Worm (Caenorhabditis elegans): ENCODE measurements around the gene math-48.
"Not testable (repeated sequence)": the region's sequence is repeated elsewhere in the genome, so short reads cannot be mapped to it uniquely, and the experiment has no call there.

The math-48 gene

DNA sequence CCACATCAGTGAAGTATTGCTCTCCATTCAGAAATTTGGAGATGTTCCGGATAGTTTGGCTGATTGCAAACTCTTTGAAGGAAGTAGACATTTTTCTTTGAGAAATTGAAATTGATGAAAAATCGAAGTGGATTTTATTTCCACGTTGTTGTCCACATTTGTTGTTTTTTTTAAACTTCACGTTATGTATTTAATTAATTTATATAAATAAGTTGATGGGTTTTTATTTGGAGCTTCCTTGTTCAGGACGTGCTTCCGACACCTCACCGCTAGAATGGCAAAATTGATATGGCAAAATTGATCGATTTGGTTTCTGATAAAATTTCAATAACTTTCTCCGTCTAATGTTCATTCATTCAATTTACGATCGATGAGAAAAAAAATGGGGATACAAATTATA lies at the start of gene math-48:
TSS of gene math-48 (minus strand) at position 101 of the 400 bp plus-strand sequence.
- no peak for TF ChIP-seq unc-62 (GFP tag; optimal IDR thresholded peaks at IDR 0.05)

DNA sequence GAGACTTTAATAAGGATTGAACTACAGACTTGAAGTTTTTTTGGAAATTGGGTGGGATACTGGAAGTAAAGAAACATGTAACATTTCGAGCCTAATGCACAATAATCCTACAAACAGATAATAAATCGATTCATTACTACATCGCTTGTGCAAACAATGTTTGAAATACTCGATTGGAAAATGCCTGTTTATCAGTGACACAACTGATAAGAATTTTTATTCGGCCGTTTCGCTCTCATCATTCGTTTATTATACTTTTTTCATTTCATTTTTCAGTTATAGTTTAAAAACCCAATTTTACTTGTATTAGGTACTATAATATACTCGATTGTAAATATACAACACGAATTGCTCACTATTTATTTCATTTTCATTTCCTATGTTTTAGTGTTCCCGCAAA lies 49.4 kb upstream of the math-48 start:
- no peak for TF ChIP-seq unc-62 (GFP tag; optimal IDR thresholded peaks at IDR 0.05)

DNA sequence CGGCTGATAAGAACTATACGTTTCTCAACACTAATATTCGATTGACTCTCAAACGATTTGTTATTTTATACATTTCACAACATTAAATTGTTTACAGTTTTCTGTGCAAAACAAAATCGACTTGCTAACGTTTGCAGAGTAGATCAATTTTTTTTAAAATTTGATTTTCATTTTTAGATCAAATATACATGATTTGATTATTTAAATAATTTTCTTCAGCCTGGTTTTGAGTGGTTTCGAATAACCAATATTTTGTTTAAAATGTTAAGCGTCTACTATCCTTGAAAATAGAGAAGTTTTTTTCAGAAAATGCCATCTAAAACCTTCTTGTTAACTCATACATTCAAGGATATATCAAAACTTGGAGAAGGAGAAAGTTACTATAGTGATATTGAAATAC lies 47.4 kb upstream of the math-48 start, which contains the start of gene math-21:
TSS of gene math-21 (plus strand) at position 301 of the 400 bp plus-strand sequence.
- no peak for TF ChIP-seq unc-62 (GFP tag; optimal IDR thresholded peaks at IDR 0.05)

DNA sequence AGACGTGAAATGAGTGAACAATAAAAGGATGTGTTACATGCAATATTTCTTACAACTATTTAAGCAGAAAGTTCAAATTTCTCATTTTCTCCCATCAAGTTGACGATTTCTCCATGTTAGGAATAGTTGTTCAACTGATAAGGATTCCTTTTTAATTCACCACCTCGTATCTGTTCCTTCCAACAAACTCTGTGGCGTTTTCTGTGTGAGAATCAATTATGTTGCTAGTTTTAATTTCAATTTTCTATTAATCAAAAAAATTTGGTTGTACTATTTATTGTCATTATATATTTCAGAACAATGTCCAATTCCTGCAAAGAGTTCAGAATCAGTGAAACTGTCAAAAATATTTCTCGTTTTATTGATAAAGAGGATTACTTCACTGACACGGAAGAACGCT lies 42.7 kb upstream of the math-48 start, which contains the start of gene math-44:
TSS of gene math-44 (plus strand) at position 301 of the 400 bp plus-strand sequence.
- TF ChIP-seq unc-62 (GFP tag; optimal IDR thresholded peaks at IDR 0.05): no peak

DNA sequence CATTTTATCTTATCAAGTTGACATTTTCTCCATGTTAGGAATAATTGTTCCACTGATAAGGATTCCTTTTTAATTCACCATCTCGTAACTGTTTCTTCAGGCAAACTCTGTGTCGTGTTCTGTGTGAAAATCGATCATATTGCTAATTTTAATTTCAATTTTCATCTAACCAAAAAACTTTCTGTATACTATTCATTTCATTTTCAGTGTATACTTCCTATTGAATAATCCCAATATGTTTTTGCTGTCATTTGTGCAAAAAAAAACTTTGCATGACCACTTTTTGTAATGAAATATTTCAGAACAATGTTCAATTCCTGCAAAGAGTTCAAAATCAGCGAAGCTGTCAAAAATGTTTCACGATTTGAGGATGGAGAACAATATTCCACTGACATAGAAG lies 40.7 kb upstream of the math-48 start, which contains the start of gene Y16E11A.4:
TSS of gene Y16E11A.4 (plus strand) at position 301 of the 400 bp plus-strand sequence.
- TF ChIP-seq unc-62 (GFP tag; optimal IDR thresholded peaks at IDR 0.05): no peak

DNA sequence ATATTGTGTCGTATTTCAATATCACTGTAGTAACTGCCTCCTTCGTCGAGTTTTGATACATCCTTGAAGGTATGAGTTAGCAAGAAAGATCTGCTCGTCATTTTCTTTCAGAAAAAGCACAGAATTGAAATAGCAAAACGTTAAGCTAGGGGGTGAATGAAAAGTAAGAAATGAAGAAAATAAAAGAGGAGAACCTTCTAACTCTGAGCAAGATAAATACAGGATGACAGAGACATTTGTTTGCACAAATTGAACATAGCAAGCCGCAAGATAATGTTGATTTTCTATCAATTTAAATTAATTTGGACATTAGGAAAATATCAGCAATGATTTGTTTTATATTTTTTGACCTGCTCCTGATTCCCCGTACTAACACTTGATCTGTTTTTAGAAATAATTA lies 9.2 kb upstream of the math-48 start, which contains the start of gene math-49:
TSS of gene math-49 (minus strand) at position 101 of the 400 bp plus-strand sequence.
- not testable (repeated sequence) for TF ChIP-seq unc-62 (GFP tag; optimal IDR thresholded peaks at IDR 0.05)

DNA sequence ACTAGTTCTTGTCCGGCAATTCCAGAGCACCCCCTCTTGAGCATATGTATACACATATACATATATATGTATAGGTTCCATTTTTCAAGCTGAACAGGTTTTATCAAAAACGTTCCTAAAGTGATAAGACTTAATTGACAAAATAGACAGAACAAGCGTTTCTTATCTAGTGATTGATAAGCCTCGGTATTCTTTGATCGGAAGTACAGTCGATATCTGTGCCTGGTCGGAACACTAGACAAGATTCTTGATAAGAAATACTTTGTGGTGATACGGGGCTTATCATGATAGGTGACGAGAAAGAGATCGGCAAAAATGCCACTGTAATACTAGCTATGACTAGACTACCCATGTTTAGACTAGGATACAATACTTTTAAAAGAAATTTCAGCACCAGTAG lies 2.8 kb upstream of the math-48 start:
- no peak for TF ChIP-seq unc-62 (GFP tag; optimal IDR thresholded peaks at IDR 0.05)

DNA sequence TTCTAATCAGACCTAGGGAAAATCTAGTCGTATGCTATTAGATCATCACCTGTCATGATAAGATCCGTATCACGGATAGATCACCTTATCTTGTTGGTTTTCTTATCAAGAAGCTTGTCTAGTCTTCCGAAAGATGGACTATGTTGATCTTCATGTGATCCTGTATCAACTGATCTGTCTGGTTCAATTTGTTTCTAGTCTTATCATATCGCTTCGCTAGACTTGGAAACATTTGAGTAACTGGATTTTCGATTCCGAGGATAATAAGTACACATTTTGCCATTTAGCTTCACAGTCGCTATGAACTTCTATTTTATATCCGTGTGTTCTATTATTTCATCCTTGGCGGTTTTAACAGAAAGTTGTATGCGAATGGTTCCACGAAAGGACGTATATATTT lies 2.1 kb upstream of the math-48 start, which contains the start of gene ZK250.2:
TSS of gene ZK250.2 (plus strand) at position 301 of the 400 bp plus-strand sequence.
- TF ChIP-seq unc-62 (GFP tag; optimal IDR thresholded peaks at IDR 0.05): not testable (repeated sequence)

DNA sequence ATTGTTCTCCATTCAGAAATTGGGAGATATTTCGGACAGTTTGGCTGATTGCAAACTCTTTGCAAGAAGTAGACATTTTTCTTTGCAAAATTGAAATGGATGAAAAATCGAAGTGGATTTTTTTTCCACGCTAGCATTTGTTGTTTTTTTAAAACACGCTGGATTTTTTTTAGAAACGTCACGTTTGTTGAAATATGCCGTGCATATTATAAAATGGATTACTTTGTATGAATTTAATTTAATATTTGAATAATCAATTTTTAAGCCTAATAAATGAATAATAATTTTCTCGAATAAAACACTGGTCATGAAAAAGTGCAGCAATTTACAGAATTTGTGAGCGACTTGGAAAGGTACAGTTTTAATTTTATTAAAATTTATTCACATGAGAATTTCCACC lies 1.2 kb downstream of the math-48 start, which contains the start of gene ZK250.14:
TSS of gene ZK250.14 (minus strand) at position 101 of the 400 bp plus-strand sequence.
- TF ChIP-seq unc-62 (GFP tag; optimal IDR thresholded peaks at IDR 0.05): no peak

DNA sequence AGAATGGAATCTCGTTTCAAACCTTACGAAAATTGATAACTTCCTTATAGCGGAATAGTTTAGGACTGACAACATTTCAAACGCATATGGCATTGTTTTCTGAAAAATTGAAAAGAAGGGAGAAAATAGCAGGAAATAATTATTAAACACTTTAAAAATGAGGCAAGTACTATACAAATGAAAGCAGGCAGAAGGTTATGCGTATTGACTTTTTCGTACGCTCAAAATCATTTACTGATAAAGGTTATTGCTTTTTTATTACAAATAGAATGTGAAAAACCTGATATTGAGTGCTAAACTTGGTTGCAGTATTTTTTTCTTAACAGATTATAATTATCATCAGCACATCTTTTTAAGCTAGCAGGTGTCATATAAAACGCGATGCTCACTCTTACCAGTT lies 6.7 kb downstream of the math-48 start, which contains the start of gene ZK250.13:
TSS of gene ZK250.13 (minus strand) at position 101 of the 400 bp plus-strand sequence.
- TF ChIP-seq unc-62 (GFP tag; optimal IDR thresholded peaks at IDR 0.05): no peak

DNA sequence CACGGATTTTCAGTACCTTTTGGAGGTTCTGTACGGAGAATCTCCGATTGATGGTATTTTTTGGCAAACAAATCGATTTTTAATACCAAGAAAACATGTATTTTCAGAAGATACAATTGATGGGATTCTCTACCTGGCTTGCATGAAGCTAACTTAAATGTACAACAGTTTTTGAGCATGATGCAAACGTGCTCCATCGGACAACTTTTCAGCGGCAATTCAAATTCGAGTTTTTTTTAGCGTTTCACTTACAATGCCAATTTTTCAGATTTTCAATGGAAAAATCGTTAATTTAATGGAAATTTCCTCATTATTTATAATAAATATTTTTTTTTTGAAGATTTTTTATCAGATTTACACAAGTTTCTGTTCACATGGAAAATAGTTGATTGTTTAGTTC lies 17.7 kb downstream of the math-48 start:
- TF ChIP-seq unc-62 (GFP tag; optimal IDR thresholded peaks at IDR 0.05): no peak

DNA sequence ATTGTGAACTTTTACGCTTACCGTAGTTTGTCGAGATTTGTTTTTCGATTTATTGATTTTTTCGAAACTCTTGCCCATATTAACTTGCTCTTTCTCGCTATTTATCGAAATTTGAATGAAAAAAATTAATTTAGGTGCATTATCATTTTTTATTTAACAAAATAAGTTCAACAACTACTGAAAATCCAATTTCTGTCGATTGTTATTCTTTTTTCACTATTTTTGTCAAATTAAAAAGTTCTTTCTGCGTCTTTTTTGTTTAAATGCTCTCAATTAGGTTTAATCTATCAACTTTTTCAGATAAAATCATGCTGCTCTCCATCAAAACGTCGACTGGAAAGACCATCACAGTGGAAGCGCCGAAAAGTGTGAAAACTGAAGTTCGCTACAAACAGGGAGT lies 20.2 kb downstream of the math-48 start, which contains the start of gene F52C6.2:
TSS of gene F52C6.2 (plus strand) at position 301 of the 400 bp plus-strand sequence.
- TF ChIP-seq unc-62 (GFP tag; optimal IDR thresholded peaks at IDR 0.05): no peak

DNA sequence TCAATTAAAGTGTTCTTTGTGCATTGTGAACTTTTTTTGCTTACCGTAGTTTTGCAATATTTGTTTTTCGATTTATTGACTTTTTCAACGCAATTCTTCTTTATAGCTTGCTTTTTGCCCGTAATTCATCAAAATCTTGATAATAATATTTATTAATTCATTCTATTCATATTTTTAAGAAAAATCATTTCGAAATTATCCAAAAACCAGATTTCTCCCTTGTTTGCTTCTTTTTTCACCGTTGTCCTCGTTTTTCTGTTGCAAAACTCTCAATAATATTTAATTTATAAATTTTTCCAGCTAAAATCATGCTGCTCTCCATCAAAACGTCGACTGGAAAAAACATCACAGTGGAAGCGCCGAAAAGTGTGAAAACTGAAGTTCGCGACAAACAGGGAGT lies 21.9 kb downstream of the math-48 start, which contains the start of gene F52C6.3:
TSS of gene F52C6.3 (plus strand) at position 301 of the 400 bp plus-strand sequence.
- TF ChIP-seq unc-62 (GFP tag; optimal IDR thresholded peaks at IDR 0.05): no peak

DNA sequence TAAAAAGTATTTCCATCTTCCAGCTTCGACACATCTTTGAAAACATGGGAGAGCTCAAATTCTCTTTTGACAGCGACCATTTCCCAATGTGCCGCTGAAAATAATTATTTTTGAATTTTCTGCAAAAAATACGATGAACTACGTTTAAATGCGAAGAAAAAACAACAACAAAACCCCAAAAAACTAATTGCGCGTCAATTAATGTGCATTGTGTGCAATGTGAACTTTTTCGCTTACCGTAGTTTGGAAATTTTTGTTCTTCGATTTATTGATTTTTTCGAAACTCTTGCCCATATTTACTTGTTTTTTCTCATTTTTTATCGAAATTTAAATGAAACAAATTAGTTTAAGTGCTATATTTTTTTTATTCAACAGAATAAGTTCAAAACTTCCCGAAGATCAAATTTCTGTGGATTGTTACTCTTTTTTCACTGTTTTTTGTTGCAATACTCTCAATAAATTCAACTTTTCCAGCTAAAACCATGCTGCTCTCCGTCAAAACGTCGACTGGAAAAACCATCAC lies 23.6 kb downstream of the math-48 start, which contains the start of the genes bath-2 and F52C6.4:
TSS of gene bath-2 (minus strand) at position 101 of the 523 bp plus-strand sequence.
TSS of gene F52C6.4 (plus strand) at position 473 of the 523 bp plus-strand sequence.
- TF ChIP-seq unc-62 (GFP tag; optimal IDR thresholded peaks at IDR 0.05): no peak

DNA sequence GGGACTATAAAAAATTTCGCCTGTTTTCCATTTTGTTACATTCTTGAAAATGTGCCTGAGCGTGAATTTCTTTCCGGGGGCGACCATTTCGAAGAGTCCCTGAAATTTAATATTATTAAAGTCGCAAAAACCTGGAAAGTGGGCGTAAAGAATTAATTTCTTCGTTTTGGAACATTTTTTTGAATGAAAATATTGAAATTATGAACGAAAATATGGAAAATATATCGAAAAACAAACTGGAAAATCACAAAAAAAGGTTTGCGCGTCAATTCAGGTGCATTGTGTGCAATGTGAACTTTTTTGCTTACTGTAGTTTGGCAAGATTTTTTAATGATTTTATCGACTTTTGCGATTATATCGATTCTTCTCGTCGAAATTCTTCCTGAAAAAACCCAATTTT lies 25.3 kb downstream of the math-48 start, which contains the start of gene bath-7:
TSS of gene bath-7 (minus strand) at position 101 of the 400 bp plus-strand sequence.
- no peak for TF ChIP-seq unc-62 (GFP tag; optimal IDR thresholded peaks at IDR 0.05)

DNA sequence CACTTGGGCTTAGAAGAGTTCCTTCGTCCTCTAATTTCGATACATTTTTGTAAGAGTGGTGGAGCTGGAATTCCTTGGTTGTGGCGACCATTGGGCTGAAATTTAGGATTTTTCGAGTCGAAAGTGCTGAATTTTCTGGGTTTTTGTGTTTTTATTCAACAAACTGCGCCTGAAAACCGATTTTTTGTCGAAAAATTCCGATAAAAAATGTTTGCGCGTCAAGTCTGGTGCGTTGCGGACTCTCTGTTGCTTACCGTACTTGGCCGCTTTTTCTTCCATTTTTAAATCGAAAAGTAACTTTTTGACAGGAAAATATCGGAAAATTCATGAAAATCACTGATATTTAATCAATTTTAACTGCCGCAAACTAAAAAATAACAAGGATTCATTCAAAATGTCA lies 28.5 kb downstream of the math-48 start, which contains the start of gene bath-4:
TSS of gene bath-4 (minus strand) at position 101 of the 400 bp plus-strand sequence.
- no peak for TF ChIP-seq unc-62 (GFP tag; optimal IDR thresholded peaks at IDR 0.05)

DNA sequence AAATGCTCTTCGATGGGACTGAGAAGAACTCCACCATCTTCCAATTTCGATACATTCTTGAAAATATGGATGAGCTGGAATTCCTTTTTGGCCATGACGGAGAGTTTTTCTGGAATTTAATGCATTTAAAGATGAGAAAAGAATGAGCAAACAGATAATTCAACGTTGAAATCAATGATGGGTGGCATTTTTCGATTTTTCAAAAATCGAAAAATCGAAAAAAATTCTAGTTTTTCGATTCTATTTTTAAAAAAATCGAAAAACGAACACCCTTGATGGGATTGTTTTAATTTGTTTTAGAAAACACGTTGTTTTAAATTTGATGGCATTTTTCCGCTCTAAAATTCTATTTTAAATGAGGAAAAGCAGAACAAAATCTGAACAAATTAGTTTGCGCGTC lies 33.6 kb downstream of the math-48 start, which contains the start of gene math-31:
TSS of gene math-31 (minus strand) at position 101 of the 400 bp plus-strand sequence.
- no peak for TF ChIP-seq unc-62 (GFP tag; optimal IDR thresholded peaks at IDR 0.05)

All from whole organism, dauer.